Fruit fly (Drosophila melanogaster) whole organism, embryonic: ENCODE results near the gene Slc25A46a.

ENCODE experiments used
- Atf-2 ChIP-seq: fragments of 200-800 bp; sonication (Bioruptor generic); optimal IDR thresholded peaks from 2 replicates; lab custom pipeline; 2016; ENCODE audit warnings: missing biosample characterization, missing genetic modification characterization
- Atf6 ChIP-seq: fragments of 200-800 bp; sonication (Bioruptor generic); IDR thresholded peaks from 2 replicates; pipeline ENCODE4 v1.3.6; 2022; ENCODE audit warnings: missing biosample characterization, missing genetic modification characterization
- BtbVII ChIP-seq: fragments of 200-800 bp; sonication (Bioruptor generic); optimal IDR thresholded peaks from 3 replicates; lab custom pipeline; 2017; ENCODE audit warnings: missing biosample characterization, mild to moderate bottlenecking, missing genetic modification characterization
- CG11695 ChIP-seq: fragments of 200-800 bp; sonication (Bioruptor generic); IDR thresholded peaks from 3 replicates; pipeline ENCODE4 v1.3.6; 2022; ENCODE audit warnings: missing biosample characterization, missing genetic modification characterization
- CG11723 ChIP-seq: fragments of 200-800 bp; sonication (Bioruptor generic); optimal IDR thresholded peaks from 2 replicates; lab custom pipeline; 2017; ENCODE audit warnings: missing biosample characterization, mild to moderate bottlenecking, missing genetic modification characterization
- CG12219 ChIP-seq: fragments of 200-800 bp; sonication (Bioruptor generic); optimal IDR thresholded peaks from 3 replicates; lab custom pipeline; 2018; ENCODE audit warnings: missing biosample characterization, mild to moderate bottlenecking, missing genetic modification characterization
- CG12391 ChIP-seq: fragments of 200-800 bp; sonication (Bioruptor generic); optimal IDR thresholded peaks from 3 replicates; lab custom pipeline; 2018; ENCODE audit warnings: missing biosample characterization, mild to moderate bottlenecking, missing genetic modification characterization, moderate library complexity
- CG12659 ChIP-seq: fragments of 200-800 bp; sonication (Bioruptor generic); optimal IDR thresholded peaks from 3 replicates; lab custom pipeline; 2017; ENCODE audit warnings: mild to moderate bottlenecking, missing biosample characterization, missing genetic modification reagents, missing genetic modification characterization
- CG14441 ChIP-seq: fragments of 200-800 bp; sonication (Bioruptor generic); IDR thresholded peaks from 2 replicates; pipeline ENCODE4 v1.3.6; 2022; ENCODE audit warnings: missing biosample characterization, missing genetic modification characterization
- CG17359 ChIP-seq: fragments of 200-800 bp; sonication (Bioruptor generic); optimal IDR thresholded peaks from 3 replicates; lab custom pipeline; 2018; ENCODE audit warnings: missing biosample characterization, mild to moderate bottlenecking, missing genetic modification characterization, moderate library complexity
- CG17612 ChIP-seq: fragments of 200-800 bp; sonication (Bioruptor generic); IDR thresholded peaks from 2 replicates; pipeline ENCODE4 v1.3.6; 2022; ENCODE audit warnings: missing biosample characterization, missing genetic modification characterization
- CG2678 ChIP-seq: fragments of 200-800 bp; sonication (Bioruptor generic); optimal IDR thresholded peaks from 3 replicates; lab custom pipeline; 2019; ENCODE audit warnings: missing biosample characterization, mild to moderate bottlenecking, missing genetic modification characterization, moderate library complexity
- CG2875 ChIP-seq: fragments of 200-800 bp; sonication (Bioruptor generic); optimal IDR thresholded peaks from 2 replicates; lab custom pipeline; 2017; ENCODE audit warnings: missing biosample characterization, mild to moderate bottlenecking, missing genetic modification characterization, missing genetic modification reagents
- CG30020 ChIP-seq: fragments of 200-800 bp; optimal IDR thresholded peaks from 2 replicates; lab custom pipeline; 2019; ENCODE audit warnings: missing biosample characterization, mild to moderate bottlenecking, missing genetic modification characterization, moderate library complexity
- CG31224 ChIP-seq: fragments of 200-800 bp; sonication (Bioruptor generic); IDR thresholded peaks from 2 replicates; pipeline ENCODE4 v1.3.6; 2022; ENCODE audit warnings: missing biosample characterization, missing genetic modification characterization
- CG43689 ChIP-seq: fragments of 200-800 bp; sonication (Bioruptor generic); IDR thresholded peaks from 2 replicates; pipeline ENCODE4 v1.3.6; 2022; ENCODE audit warnings: missing biosample characterization, missing genetic modification characterization
- CG4617 ChIP-seq: fragments of 200-800 bp; sonication (Bioruptor generic); optimal IDR thresholded peaks from 3 replicates; lab custom pipeline; 2016; ENCODE audit warnings: missing biosample characterization, missing genetic modification characterization, borderline replicate concordance
- CG6254 ChIP-seq: fragments of 200-800 bp; sonication (Bioruptor generic); optimal IDR thresholded peaks from 3 replicates; lab custom pipeline; 2017; ENCODE audit warnings: mild to moderate bottlenecking, missing biosample characterization, missing genetic modification reagents, missing genetic modification characterization
- CG8290 ChIP-seq, 3 experiments: fragments of 200-800 bp; sonication (Bioruptor generic); optimal IDR thresholded peaks; 2 replicates each; lab custom pipeline; 2016 to 2019; ENCODE audit warnings: missing biosample characterization in 3 of 3, missing genetic modification characterization in 3 of 3, mild to moderate bottlenecking in 2 of 3, moderate library complexity in 1 of 3
- CG8944 ChIP-seq: fragments of 200-800 bp; sonication (Bioruptor generic); optimal IDR thresholded peaks from 3 replicates; lab custom pipeline; 2016; ENCODE audit warnings: missing biosample characterization, missing genetic modification characterization
- D19A ChIP-seq: fragments of 200-800 bp; optimal IDR thresholded peaks from 3 replicates; lab custom pipeline; 2019; ENCODE audit warnings: missing biosample characterization, mild to moderate bottlenecking, missing genetic modification characterization, moderate library complexity
- Hmr ChIP-seq: fragments of 200-800 bp; sonication (Bioruptor generic); optimal IDR thresholded peaks from 3 replicates; lab custom pipeline; 2017; ENCODE audit warnings: mild to moderate bottlenecking, missing biosample characterization, missing genetic modification reagents, missing genetic modification characterization
- Hr3 ChIP-seq: fragments of 200-800 bp; sonication (Bioruptor generic); optimal IDR thresholded peaks from 3 replicates; lab custom pipeline; 2016; ENCODE audit warnings: missing biosample characterization, missing genetic modification characterization
- Hsf ChIP-seq: fragments of 200-800 bp; sonication (Bioruptor generic); optimal IDR thresholded peaks from 3 replicates; lab custom pipeline; 2016; ENCODE audit warnings: missing biosample characterization, missing genetic modification characterization
- Lhr ChIP-seq: fragments of 200-800 bp; sonication (Bioruptor generic); optimal IDR thresholded peaks from 3 replicates; lab custom pipeline; 2017; ENCODE audit warnings: mild to moderate bottlenecking, missing biosample characterization, missing genetic modification reagents, missing genetic modification characterization
- Med ChIP-seq: fragments of 200-800 bp; sonication (Bioruptor generic); peaks from one replicate; lab custom pipeline; 2016; ENCODE audit warnings: missing biosample characterization, missing genetic modification characterization, mild to moderate bottlenecking, inconsistent platforms, moderate library complexity
- Meics ChIP-seq: fragments of 200-800 bp; sonication (Bioruptor generic); optimal IDR thresholded peaks from 2 replicates; lab custom pipeline; 2017; ENCODE audit warnings: missing biosample characterization, mild to moderate bottlenecking, missing genetic modification characterization
- NC2β ChIP-seq: fragments of 200-800 bp; sonication (Bioruptor generic); optimal IDR thresholded peaks from 2 replicates; lab custom pipeline; 2016; ENCODE audit warnings: missing biosample characterization, missing genetic modification characterization
- Opbp ChIP-seq: fragments of 200-800 bp; sonication (Bioruptor generic); IDR thresholded peaks from 3 replicates; pipeline ENCODE4 v1.3.6; 2022; ENCODE audit warnings: missing biosample characterization, missing genetic modification characterization; ENCODE audit not compliant: partially characterized antibody
- Side ChIP-seq: fragments of 200-800 bp; sonication (Bioruptor generic); optimal IDR thresholded peaks from 2 replicates; lab custom pipeline; 2016; ENCODE audit warnings: missing biosample characterization, missing genetic modification characterization
- cas ChIP-seq: fragments of 200-800 bp; sonication (Bioruptor generic); IDR thresholded peaks from 2 replicates; pipeline ENCODE4 v1.3.6; 2022; ENCODE audit warnings: missing biosample characterization, missing genetic modification characterization
- disco-r ChIP-seq: fragments of 200-800 bp; sonication (Bioruptor generic); optimal IDR thresholded peaks from 2 replicates; lab custom pipeline; 2016; ENCODE audit warnings: missing biosample characterization, missing genetic modification characterization
- dpn ChIP-seq, 2 experiments: fragments of 200-800 bp; sonication (Bioruptor generic); optimal IDR thresholded peaks; 3 replicates each; lab custom pipeline; 2016; ENCODE audit warnings: missing biosample characterization in 2 of 2, missing genetic modification characterization in 2 of 2
- exex ChIP-seq: fragments of 200-800 bp; sonication (Bioruptor generic); optimal IDR thresholded peaks from 4 replicates; lab custom pipeline; 2018; ENCODE audit warnings: missing biosample characterization, mild to moderate bottlenecking, missing genetic modification characterization, moderate library complexity
- lbe ChIP-seq: fragments of 200-800 bp; sonication (Bioruptor generic); optimal IDR thresholded peaks from 2 replicates; lab custom pipeline; 2016; ENCODE audit warnings: missing biosample characterization, mild to moderate bottlenecking, missing genetic modification characterization
- mam ChIP-seq: fragments of 200-800 bp; sonication (Bioruptor generic); optimal IDR thresholded peaks from 3 replicates; lab custom pipeline; 2016; ENCODE audit warnings: missing biosample characterization, missing genetic modification characterization
- nau ChIP-seq: fragments of 200-800 bp; sonication (Bioruptor generic); optimal IDR thresholded peaks from 3 replicates; lab custom pipeline; 2017; ENCODE audit warnings: missing biosample characterization, mild to moderate bottlenecking, missing genetic modification characterization, missing genetic modification reagents
- nerfin-2 ChIP-seq: fragments of 200-800 bp; sonication (Bioruptor generic); IDR thresholded peaks from 2 replicates; pipeline ENCODE4 v1.3.6; 2022; ENCODE audit warnings: missing biosample characterization, missing genetic modification characterization; ENCODE audit not compliant: partially characterized antibody
- nmo ChIP-seq: fragments of 200-800 bp; sonication (Bioruptor generic); optimal IDR thresholded peaks from 2 replicates; lab custom pipeline; 2018; ENCODE audit warnings: missing biosample characterization, mild to moderate bottlenecking, missing genetic modification characterization, moderate library complexity
- oc ChIP-seq: fragments of 200-800 bp; sonication (Bioruptor generic); optimal IDR thresholded peaks from 2 replicates; lab custom pipeline; 2018; ENCODE audit warnings: missing biosample characterization, mild to moderate bottlenecking, missing genetic modification characterization, moderate library complexity
- org-1 ChIP-seq: fragments of 200-800 bp; sonication (Bioruptor generic); optimal IDR thresholded peaks from 2 replicates; lab custom pipeline; 2017; ENCODE audit warnings: missing biosample characterization, missing genetic modification characterization
- pb ChIP-seq: fragments of 200-800 bp; sonication (Bioruptor generic); optimal IDR thresholded peaks from 3 replicates; lab custom pipeline; 2016; ENCODE audit warnings: missing biosample characterization, missing genetic modification characterization
- prd ChIP-seq, 3 experiments: fragments of >200 bp in 2 of 3; fragments of 200-800 bp in 1 of 3; sonication (Bioruptor generic) in 1 of 3; optimal IDR thresholded peaks in 2 of 3; IDR thresholded peaks in 1 of 3; 2 replicates in 2 of 3; 3 replicates in 1 of 3; pipeline versions ENCODE4 v1.3.6 to Lab custom; 2017 to 2022; ENCODE audit warnings: missing biosample characterization in 1 of 3, missing genetic modification characterization in 1 of 3
- pros ChIP-seq: fragments of 200-800 bp; sonication (Bioruptor generic); optimal IDR thresholded peaks from 3 replicates; lab custom pipeline; 2019; ENCODE audit warnings: missing biosample characterization, mild to moderate bottlenecking, missing genetic modification characterization, moderate library complexity
- pzg ChIP-seq: fragments of 200-800 bp; sonication (Bioruptor generic); optimal IDR thresholded peaks from 3 replicates; lab custom pipeline; 2018; ENCODE audit warnings: missing biosample characterization, mild to moderate bottlenecking, missing genetic modification characterization, moderate library complexity
- ssp ChIP-seq: fragments of 200-800 bp; sonication (Bioruptor generic); IDR thresholded peaks from 2 replicates; pipeline ENCODE4 v1.3.6; 2022; ENCODE audit warnings: missing biosample characterization, missing genetic modification characterization
- tx ChIP-seq: fragments of 200-800 bp; sonication (Bioruptor generic); optimal IDR thresholded peaks from 2 replicates; lab custom pipeline; 2016; ENCODE audit warnings: missing biosample characterization, missing genetic modification characterization
- yki ChIP-seq: fragments of >200 bp; optimal IDR thresholded peaks from 3 replicates; lab custom pipeline; 2018
- zen ChIP-seq: fragments of 200-800 bp; sonication (Bioruptor generic); optimal IDR thresholded peaks from 3 replicates; lab custom pipeline; 2018; ENCODE audit warnings: missing biosample characterization, mild to moderate bottlenecking, missing genetic modification characterization, moderate library complexity
- zfh1 ChIP-seq: fragments of 200-800 bp; sonication (Bioruptor generic); IDR thresholded peaks from 3 replicates; pipeline ENCODE4 v1.3.6; 2022; ENCODE audit warnings: missing biosample characterization, missing genetic modification characterization

Gene Slc25A46a

dm6 chrX:15983501-15983900, at the start of gene Slc25A46a (continued):
- TF ChIP-seq CG4617 (GFP tag; lab: Kevin White, UChicago): peak; percentile 29
- TF ChIP-seq Lhr (GFP tag; lab: Kevin White, UChicago): peak; percentile 11
- TF ChIP-seq nerfin-2: no peak
- 0 out of 2 replicates have a peak, but pooled peaks have one; percentile 25 for TF ChIP-seq Atf6 (GFP tag; lab: Robert Waterston, UW)
- TF ChIP-seq zfh1: no peak
- TF ChIP-seq BtbVII: no peak
- TF ChIP-seq prd (optimal IDR thresholded peaks at IDR 0.05; lab: Kevin White, UChicago): no peak
- TF ChIP-seq prd (GFP tag; IDR thresholded peaks at IDR 0.05; lab: Robert Waterston, UW): 0 out of 3 replicates have a peak, but pooled peaks have one; percentile 26
- TF ChIP-seq CG12659: peak; percentile 26
- no peak for TF ChIP-seq exex (tag; lab: Kevin White, UChicago)
- peak; percentile 21 for TF ChIP-seq D19A
- TF ChIP-seq Hsf (GFP tag; lab: Kevin White, UChicago): no peak
- no peak for TF ChIP-seq Opbp (GFP tag; lab: Robert Waterston, UW)
- no peak for TF ChIP-seq CG2678 (tag; lab: Kevin White, UChicago)
- TF ChIP-seq Hr3: no peak
- peak; percentile 19 for TF ChIP-seq nmo (GFP tag; lab: Kevin White, UChicago)
- no peak for TF ChIP-seq disco-r (GFP tag; lab: Kevin White, UChicago)
- TF ChIP-seq Med (GFP tag; lab: Kevin White, UChicago): peak; percentile 4
- no peak for TF ChIP-seq Atf-2 (GFP tag; lab: Kevin White, UChicago)
- TF ChIP-seq pros (GFP tag; lab: Kevin White, UChicago): no peak
- no peak for TF ChIP-seq cas (GFP tag; lab: Robert Waterston, UW)
- TF ChIP-seq pzg (GFP tag; lab: Kevin White, UChicago): peak; percentile 47
- TF ChIP-seq pb (GFP tag; lab: Kevin White, UChicago): no peak
- peak; percentile 37 for TF ChIP-seq CG12391
- TF ChIP-seq lbe (GFP tag; lab: Kevin White, UChicago): no peak
- TF ChIP-seq CG31224 (GFP tag; lab: Robert Waterston, UW): no peak
- TF ChIP-seq CG11695 (GFP tag; lab: Robert Waterston, UW): no peak
- TF ChIP-seq CG12219 (GFP tag; lab: Kevin White, UChicago): no peak
- peak; percentile 86 for TF ChIP-seq ssp (GFP tag; lab: Robert Waterston, UW)
- no peak for TF ChIP-seq CG2875 (GFP tag; lab: Kevin White, UChicago)
- TF ChIP-seq CG14441 (GFP tag; lab: Robert Waterston, UW): no peak
- TF ChIP-seq Meics (GFP tag; lab: Kevin White, UChicago): no peak
- TF ChIP-seq yki (lab: Kevin White, UChicago): no peak
- no peak for TF ChIP-seq Side (GFP tag; lab: Kevin White, UChicago)
- no peak for TF ChIP-seq NC2β
- no peak for TF ChIP-seq Hmr (GFP tag; lab: Kevin White, UChicago)
- TF ChIP-seq CG43689 (GFP tag; lab: Robert Waterston, UW): no peak
- TF ChIP-seq CG11723 (GFP tag; lab: Kevin White, UChicago): no peak
- no peak for TF ChIP-seq tx (GFP tag; lab: Kevin White, UChicago)
- no peak for TF ChIP-seq dpn (GFP tag; optimal IDR thresholded peaks at IDR 0.05; lab: Kevin White, UChicago)
- TF ChIP-seq CG17612 (GFP tag; lab: Robert Waterston, UW): no peak
- TF ChIP-seq mam (GFP tag; lab: Kevin White, UChicago): no peak
- TF ChIP-seq CG6254 (GFP tag; lab: Kevin White, UChicago): no peak
- no peak for TF ChIP-seq nau (GFP tag; lab: Kevin White, UChicago)
- TF ChIP-seq CG8944: no peak
- peak; percentile 12 for TF ChIP-seq CG8290 (GFP tag; optimal IDR thresholded peaks at IDR 0.05; lab: Kevin White, UChicago)
- TF ChIP-seq CG8290 (tag; optimal IDR thresholded peaks at IDR 0.05; lab: Kevin White, UChicago): no peak
- TF ChIP-seq oc (tag; lab: Kevin White, UChicago): no peak
- TF ChIP-seq CG30020 (tag; lab: Kevin White, UChicago): peak; percentile 94
- no peak for TF ChIP-seq CG17359 (tag; lab: Kevin White, UChicago)
- TF ChIP-seq zen (tag; lab: Kevin White, UChicago): peak; percentile 30
- TF ChIP-seq org-1: no peak
